Fruit fly (Drosophila melanogaster) whole organism, embryonic: ENCODE data around the gene CG11251.

Source experiments
- B-H1 ChIP-seq: fragments of 200-800 bp; sonication (Bioruptor generic); IDR thresholded peaks from 3 replicates; pipeline ENCODE4 v1.3.6; 2022; ENCODE audit warnings: missing biosample characterization, missing genetic modification characterization
- BEAF-32 ChIP-seq: fragments of 200-800 bp; sonication (Bioruptor generic); optimal IDR thresholded peaks from 3 replicates; lab custom pipeline; 2017; ENCODE audit warnings: missing biosample characterization, missing genetic modification characterization, mild to moderate bottlenecking, moderate library complexity, missing genetic modification reagents
- Bgb ChIP-seq: fragments of 200-800 bp; sonication (Bioruptor generic); IDR thresholded peaks from 2 replicates; pipeline ENCODE4 v1.3.6; 2022; ENCODE audit warnings: missing biosample characterization, missing genetic modification characterization; ENCODE audit not compliant: partially characterized antibody
- CG10321 ChIP-seq: fragments of 200-800 bp; sonication (Bioruptor generic); IDR thresholded peaks from 2 replicates; pipeline ENCODE4 v1.3.6; 2022; ENCODE audit warnings: missing biosample characterization, missing genetic modification characterization
- CG11456 ChIP-seq: fragments of 200-800 bp; sonication (Bioruptor generic); IDR thresholded peaks from 3 replicates; pipeline ENCODE4 v1.3.6; 2022; ENCODE audit warnings: missing biosample characterization, missing genetic modification characterization
- CG12391 ChIP-seq: fragments of 200-800 bp; sonication (Bioruptor generic); optimal IDR thresholded peaks from 3 replicates; lab custom pipeline; 2018; ENCODE audit warnings: missing biosample characterization, mild to moderate bottlenecking, missing genetic modification characterization, moderate library complexity
- CG13287 ChIP-seq: fragments of 200-800 bp; sonication (Bioruptor generic); IDR thresholded peaks from 2 replicates; pipeline ENCODE4 v1.3.6; 2022; ENCODE audit warnings: missing biosample characterization, missing genetic modification characterization; ENCODE audit not compliant: partially characterized antibody
- CG14050 ChIP-seq: fragments of 200-800 bp; sonication (Bioruptor generic); IDR thresholded peaks from 3 replicates; pipeline ENCODE4 v1.3.6; 2022; ENCODE audit warnings: missing biosample characterization, missing genetic modification characterization
- CG17361 ChIP-seq: fragments of 200-800 bp; sonication (Bioruptor generic); IDR thresholded peaks from 3 replicates; pipeline ENCODE4 v1.3.6; 2022; ENCODE audit warnings: missing biosample characterization, missing genetic modification characterization
- CG17385 ChIP-seq: fragments of 200-800 bp; sonication (Bioruptor generic); optimal IDR thresholded peaks from 3 replicates; lab custom pipeline; 2018; ENCODE audit warnings: missing biosample characterization, mild to moderate bottlenecking, missing genetic modification characterization
- CG18764 ChIP-seq: fragments of 200-800 bp; sonication (Bioruptor generic); optimal IDR thresholded peaks from 3 replicates; lab custom pipeline; 2016; ENCODE audit warnings: missing biosample characterization, missing genetic modification characterization
- CG2678 ChIP-seq: fragments of 200-800 bp; sonication (Bioruptor generic); optimal IDR thresholded peaks from 3 replicates; lab custom pipeline; 2019; ENCODE audit warnings: missing biosample characterization, mild to moderate bottlenecking, missing genetic modification characterization, moderate library complexity
- CG33557 ChIP-seq: fragments of 200-800 bp; sonication (Bioruptor generic); optimal IDR thresholded peaks from 2 replicates; lab custom pipeline; 2019; ENCODE audit warnings: missing biosample characterization, mild to moderate bottlenecking, missing genetic modification characterization, moderate library complexity
- CG34422 ChIP-seq: fragments of 200-800 bp; sonication (Bioruptor generic); IDR thresholded peaks from 3 replicates; pipeline ENCODE4 v1.3.6; 2022; ENCODE audit warnings: missing biosample characterization, missing genetic modification characterization
- CG42726 ChIP-seq: fragments of 200-800 bp; sonication (Bioruptor generic); IDR thresholded peaks from 2 replicates; pipeline ENCODE4 v1.3.6; 2022; ENCODE audit warnings: missing biosample characterization, missing genetic modification characterization; ENCODE audit not compliant: partially characterized antibody
- CG4617 ChIP-seq: fragments of 200-800 bp; sonication (Bioruptor generic); optimal IDR thresholded peaks from 3 replicates; lab custom pipeline; 2016; ENCODE audit warnings: missing biosample characterization, missing genetic modification characterization, borderline replicate concordance
- CG8924 ChIP-seq: fragments of 200-800 bp; optimal IDR thresholded peaks from 3 replicates; lab custom pipeline; 2019; ENCODE audit warnings: missing biosample characterization, mild to moderate bottlenecking, missing genetic modification characterization, moderate library complexity
- CG9876 ChIP-seq: fragments of 200-800 bp; sonication (Bioruptor generic); optimal IDR thresholded peaks from 2 replicates; lab custom pipeline; 2016; ENCODE audit warnings: missing biosample characterization, missing genetic modification characterization
- Dek ChIP-seq: fragments of 200-800 bp; sonication (Bioruptor generic); optimal IDR thresholded peaks from 3 replicates; lab custom pipeline; 2019; ENCODE audit warnings: missing biosample characterization, mild to moderate bottlenecking, missing genetic modification characterization, moderate library complexity
- E2f1 ChIP-seq: fragments of 200-800 bp; sonication (Bioruptor generic); IDR thresholded peaks from 2 replicates; pipeline ENCODE4 v1.3.6; 2022; ENCODE audit warnings: missing biosample characterization, missing genetic modification characterization
- Fer1 ChIP-seq: fragments of 200-800 bp; sonication (Bioruptor generic); optimal IDR thresholded peaks from 2 replicates; lab custom pipeline; 2017; ENCODE audit warnings: missing biosample characterization, mild to moderate bottlenecking, missing genetic modification characterization
- HHEX ChIP-seq: fragments of 200-800 bp; sonication (Bioruptor generic); optimal IDR thresholded peaks from 3 replicates; lab custom pipeline; 2017; ENCODE audit warnings: missing biosample characterization, mild to moderate bottlenecking, missing genetic modification characterization, missing genetic modification reagents
- Hmr ChIP-seq: fragments of 200-800 bp; sonication (Bioruptor generic); optimal IDR thresholded peaks from 3 replicates; lab custom pipeline; 2017; ENCODE audit warnings: mild to moderate bottlenecking, missing biosample characterization, missing genetic modification reagents, missing genetic modification characterization
- Hr78 ChIP-seq, 2 experiments: fragments of 200-800 bp in 1 of 2; fragments of >200 bp in 1 of 2; sonication (Bioruptor generic) in 1 of 2; optimal IDR thresholded peaks; 2 replicates each; lab custom pipeline; 2017 to 2019; ENCODE audit warnings: missing biosample characterization in 2 of 2, missing genetic modification characterization in 2 of 2, mild to moderate bottlenecking in 1 of 2, moderate library complexity in 1 of 2
- MESR4 ChIP-seq: fragments of 200-800 bp; sonication (Bioruptor generic); optimal IDR thresholded peaks from 2 replicates; lab custom pipeline; 2018; ENCODE audit warnings: missing biosample characterization, mild to moderate bottlenecking, missing genetic modification characterization, moderate library complexity
- Med ChIP-seq: fragments of 200-800 bp; sonication (Bioruptor generic); peaks from one replicate; lab custom pipeline; 2016; ENCODE audit warnings: missing biosample characterization, missing genetic modification characterization, mild to moderate bottlenecking, inconsistent platforms, moderate library complexity
- Meics ChIP-seq: fragments of 200-800 bp; sonication (Bioruptor generic); optimal IDR thresholded peaks from 2 replicates; lab custom pipeline; 2017; ENCODE audit warnings: missing biosample characterization, mild to moderate bottlenecking, missing genetic modification characterization
- Oaz ChIP-seq: fragments of 200-800 bp; sonication (Bioruptor generic); IDR thresholded peaks from 2 replicates; pipeline ENCODE4 v1.3.6; 2022; ENCODE audit warnings: missing biosample characterization, missing genetic modification characterization
- PHDP ChIP-seq: fragments of 200-800 bp; sonication (Bioruptor generic); optimal IDR thresholded peaks from 3 replicates; lab custom pipeline; 2018; ENCODE audit warnings: missing biosample characterization, mild to moderate bottlenecking, missing genetic modification characterization, moderate library complexity
- Pdp1 ChIP-seq, 2 experiments: fragments of 200-800 bp; sonication (Bioruptor generic); optimal IDR thresholded peaks; 3 replicates each; lab custom pipeline; 2016; ENCODE audit warnings: missing biosample characterization in 2 of 2, missing genetic modification characterization in 2 of 2, mild to moderate bottlenecking in 1 of 2, moderate library complexity in 1 of 2
- Rfx ChIP-seq: fragments of 200-800 bp; sonication (Bioruptor generic); IDR thresholded peaks from 2 replicates; pipeline ENCODE4 v1.3.6; 2022; ENCODE audit warnings: missing biosample characterization, missing genetic modification characterization
- Scr ChIP-seq: fragments of 200-800 bp; sonication (Bioruptor generic); IDR thresholded peaks from 2 replicates; pipeline ENCODE4 v1.3.6; 2022; ENCODE audit warnings: missing biosample characterization, missing genetic modification characterization; ENCODE audit not compliant: partially characterized antibody
- Spps ChIP-seq: fragments of 200-800 bp; sonication (Bioruptor generic); optimal IDR thresholded peaks from 2 replicates; lab custom pipeline; 2018; ENCODE audit warnings: missing biosample characterization, mild to moderate bottlenecking, missing genetic modification characterization
- Sry-δ ChIP-seq: fragments of 200-800 bp; sonication (Bioruptor generic); optimal IDR thresholded peaks from 2 replicates; lab custom pipeline; 2016; ENCODE audit warnings: missing biosample characterization, missing genetic modification characterization
- Stat92E ChIP-seq, 3 experiments: fragments of >200 bp in 2 of 3; fragments of 200-800 bp in 1 of 3; sonication (Bioruptor generic) in 1 of 3; optimal IDR thresholded peaks; 2 replicates each; lab custom pipeline; 2017 to 2019; ENCODE audit warnings: missing biosample characterization in 3 of 3, missing genetic modification characterization in 3 of 3, mild to moderate bottlenecking in 1 of 3, moderate library complexity in 1 of 3
- ash1 ChIP-seq: fragments of 200-800 bp; sonication (Bioruptor generic); optimal IDR thresholded peaks from 2 replicates; lab custom pipeline; 2018; ENCODE audit warnings: missing biosample characterization, mild to moderate bottlenecking, missing genetic modification characterization
- ato ChIP-seq: fragments of 200-800 bp; sonication (Bioruptor generic); IDR thresholded peaks from 2 replicates; pipeline ENCODE4 v1.3.6; 2022; ENCODE audit warnings: missing biosample characterization, missing genetic modification characterization; ENCODE audit not compliant: partially characterized antibody
- bigmax ChIP-seq: fragments of 200-800 bp; sonication (Bioruptor generic); optimal IDR thresholded peaks from 2 replicates; lab custom pipeline; 2018; ENCODE audit warnings: missing biosample characterization, mild to moderate bottlenecking, missing genetic modification characterization
- crc ChIP-seq: fragments of 200-800 bp; sonication (Bioruptor generic); optimal IDR thresholded peaks from 2 replicates; lab custom pipeline; 2016; ENCODE audit warnings: missing biosample characterization, missing genetic modification characterization
- crp ChIP-seq, 2 experiments: fragments of 200-800 bp; sonication (Bioruptor generic); optimal IDR thresholded peaks; 2 replicates in 1 of 2; 3 replicates in 1 of 2; lab custom pipeline; 2017; ENCODE audit warnings: missing biosample characterization in 2 of 2, missing genetic modification characterization in 2 of 2, mild to moderate bottlenecking in 1 of 2, moderate library complexity in 1 of 2
- dmrt11E ChIP-seq: fragments of 200-800 bp; sonication (Bioruptor generic); optimal IDR thresholded peaks from 3 replicates; lab custom pipeline; 2018; ENCODE audit warnings: missing biosample characterization, mild to moderate bottlenecking, missing genetic modification characterization, moderate library complexity
- dmrt99B ChIP-seq: fragments of 200-800 bp; sonication (Bioruptor generic); optimal IDR thresholded peaks from 2 replicates; lab custom pipeline; 2018; ENCODE audit warnings: missing biosample characterization, mild to moderate bottlenecking, missing genetic modification characterization, moderate library complexity
- dpn ChIP-seq, 2 experiments: fragments of 200-800 bp; sonication (Bioruptor generic); optimal IDR thresholded peaks; 3 replicates each; lab custom pipeline; 2016; ENCODE audit warnings: missing biosample characterization in 2 of 2, missing genetic modification characterization in 2 of 2
- nmo ChIP-seq: fragments of 200-800 bp; sonication (Bioruptor generic); optimal IDR thresholded peaks from 2 replicates; lab custom pipeline; 2018; ENCODE audit warnings: missing biosample characterization, mild to moderate bottlenecking, missing genetic modification characterization, moderate library complexity
- sens ChIP-seq: fragments of 200-800 bp; sonication (Bioruptor generic); peaks from one replicate; lab custom pipeline; 2016; ENCODE audit warnings: missing biosample characterization, missing genetic modification characterization
- slbo ChIP-seq: fragments of 200-800 bp; sonication (Bioruptor generic); IDR thresholded peaks from 2 replicates; pipeline ENCODE4 v1.3.6; 2022; ENCODE audit warnings: missing biosample characterization, missing genetic modification characterization
- sob ChIP-seq: fragments of 200-800 bp; sonication (Bioruptor generic); IDR thresholded peaks from 2 replicates; pipeline ENCODE4 v1.3.6; 2022; ENCODE audit warnings: missing biosample characterization, missing genetic modification characterization
- vvl ChIP-seq: fragments of 200-800 bp; sonication (Bioruptor generic); IDR thresholded peaks from 2 replicates; pipeline ENCODE4 v1.3.6; 2022; ENCODE audit warnings: missing biosample characterization, missing genetic modification characterization

CG11251 gene

dm6 chr3L:13044335-13044814 lies 45.4 kb downstream of the CG11251 start, which contains the start of gene Syx13 (continued):
- TF ChIP-seq bigmax (GFP tag; lab: Kevin White, UChicago) (peak; percentile 39), CG13287 (GFP tag; lab: Robert Waterston, UW) (peak; percentile 79), MESR4 (GFP tag; lab: Kevin White, UChicago) (peak; percentile 92), B-H1 (GFP tag; lab: Robert Waterston, UW) (no peak), CG14050 (no peak), Med (GFP tag; lab: Kevin White, UChicago) (peak; percentile 79), CG34422 (GFP tag; lab: Robert Waterston, UW) (peak; percentile 86), CG2678 (tag; lab: Kevin White, UChicago) (peak; percentile 45), CG4617 (peak; percentile 84), Fer1 (GFP tag; lab: Kevin White, UChicago) (peak; percentile 70), CG12391 (tag; lab: Kevin White, UChicago) (peak; percentile 11), CG18764 (no peak), CG17385 (GFP tag; lab: Kevin White, UChicago) (peak; percentile 68), Dek (tag; lab: Kevin White, UChicago) (peak; percentile 3), Bgb (GFP tag; lab: Robert Waterston, UW) (peak; percentile 85), Stat92E (GFP tag; optimal IDR thresholded peaks at IDR 0.05; lab: Kevin White, UChicago) (peak in 1 of 3 experiments; percentile 21), slbo (GFP tag; lab: Robert Waterston, UW) (0 out of 2 replicates have a peak, but pooled peaks have one; percentile 23), ash1 (GFP tag; lab: Kevin White, UChicago) (no peak), Hmr (GFP tag; lab: Kevin White, UChicago) (peak; percentile 47), CG42726 (GFP tag; lab: Robert Waterston, UW) (peak; percentile 77), crp (GFP tag; optimal IDR thresholded peaks at IDR 0.05; lab: Kevin White, UChicago) (peak in 1 of 2 experiments; percentile 77), E2f1 (GFP tag; lab: Robert Waterston, UW) (peak; percentile 93), Sry-δ (GFP tag; lab: Kevin White, UChicago) (peak; percentile 61), vvl (GFP tag; lab: Robert Waterston, UW) (peak; percentile 46), nmo (GFP tag; lab: Kevin White, UChicago) (peak; percentile 35), CG17361 (GFP tag; lab: Robert Waterston, UW) (peak; percentile 36; the same call in 1 of the 3 replicates), HHEX (GFP tag; lab: Kevin White, UChicago) (peak; percentile 1), sens (GFP tag; lab: Kevin White, UChicago) (peak; percentile 25), CG10321 (0 out of 2 replicates have a peak, but pooled peaks have one; percentile 6), CG33557 (peak; percentile 1), CG8924 (tag; lab: Kevin White, UChicago) (peak; percentile 21), BEAF-32 (GFP tag; lab: Kevin White, UChicago) (peak; percentile 84), crc (GFP tag; lab: Kevin White, UChicago) (no peak), Spps (tag; lab: Kevin White, UChicago) (peak; percentile 5), Scr (peak; percentile 77), dmrt99B (tag; lab: Kevin White, UChicago) (no peak), Hr78 (GFP tag; optimal IDR thresholded peaks at IDR 0.05; lab: Kevin White, UChicago) (peak in 1 of 2 experiments; percentile 1), sob (0 out of 2 replicates have a peak, but pooled peaks have one; percentile 51), Oaz (GFP tag; lab: Robert Waterston, UW) (no peak), dmrt11E (tag; lab: Kevin White, UChicago) (no peak), CG11456 (no peak), Rfx (GFP tag; lab: Robert Waterston, UW) (0 out of 2 replicates have a peak, but pooled peaks have one; percentile 50), Meics (GFP tag; lab: Kevin White, UChicago) (no peak), dpn (GFP tag; optimal IDR thresholded peaks at IDR 0.05; lab: Kevin White, UChicago) (peak in 1 of 2 experiments; percentile 8), PHDP (tag; lab: Kevin White, UChicago) (peak; percentile 1), Pdp1 (GFP tag; optimal IDR thresholded peaks at IDR 0.05; lab: Kevin White, UChicago) (peak in 1 of 2 experiments; percentile 8), ato (GFP tag; lab: Robert Waterston, UW) (peak; percentile 69), CG9876 (GFP tag; lab: Kevin White, UChicago) (no peak)
